Fruit fly (Drosophila melanogaster) whole organism, embryonic: ENCODE measurements around the gene CG5515.

ENCODE experiments used
- BtbVII ChIP-seq: fragments of 200-800 bp; sonication (Bioruptor generic); optimal IDR thresholded peaks from 3 replicates; lab custom pipeline; 2017; ENCODE audit warnings: missing biosample characterization, mild to moderate bottlenecking, missing genetic modification characterization
- CG10267 ChIP-seq: fragments of 200-800 bp; sonication (Bioruptor generic); optimal IDR thresholded peaks from 2 replicates; lab custom pipeline; 2018; ENCODE audit warnings: missing biosample characterization, mild to moderate bottlenecking, missing genetic modification characterization, moderate library complexity
- CG10565 ChIP-seq: fragments of 200-800 bp; sonication (Bioruptor generic); optimal IDR thresholded peaks from 3 replicates; lab custom pipeline; 2016; ENCODE audit warnings: missing biosample characterization, mild to moderate bottlenecking, missing genetic modification characterization
- CG11398 ChIP-seq: fragments of 200-800 bp; sonication (Bioruptor generic); optimal IDR thresholded peaks from 2 replicates; lab custom pipeline; 2016; ENCODE audit warnings: missing biosample characterization, missing genetic modification characterization
- CG11695 ChIP-seq: fragments of 200-800 bp; sonication (Bioruptor generic); IDR thresholded peaks from 3 replicates; pipeline ENCODE4 v1.3.6; 2022; ENCODE audit warnings: missing biosample characterization, missing genetic modification characterization
- CG13296 ChIP-seq: fragments of 200-800 bp; sonication (Bioruptor generic); optimal IDR thresholded peaks from 3 replicates; lab custom pipeline; 2018; ENCODE audit warnings: missing biosample characterization, mild to moderate bottlenecking, missing genetic modification characterization
- CG13894 ChIP-seq: fragments of 200-800 bp; sonication (Bioruptor generic); optimal IDR thresholded peaks from 3 replicates; lab custom pipeline; 2018; ENCODE audit warnings: missing biosample characterization, mild to moderate bottlenecking, missing genetic modification characterization, moderate library complexity
- CG14965 ChIP-seq: fragments of 200-800 bp; sonication (Bioruptor generic); optimal IDR thresholded peaks from 2 replicates; lab custom pipeline; 2016; ENCODE audit warnings: missing biosample characterization, missing genetic modification characterization, borderline replicate concordance
- CG15073 ChIP-seq: fragments of 200-800 bp; sonication (Bioruptor generic); optimal IDR thresholded peaks from 2 replicates; lab custom pipeline; 2016; ENCODE audit warnings: missing biosample characterization, missing genetic modification characterization
- CG1529 ChIP-seq: fragments of 200-800 bp; sonication (Bioruptor generic); optimal IDR thresholded peaks from 3 replicates; lab custom pipeline; 2018; ENCODE audit warnings: missing biosample characterization, missing genetic modification characterization
- CG1603 ChIP-seq: fragments of 200-800 bp; sonication (Bioruptor generic); optimal IDR thresholded peaks from 2 replicates; lab custom pipeline; 2019; ENCODE audit warnings: missing biosample characterization, mild to moderate bottlenecking, missing genetic modification characterization, moderate library complexity
- CG18262 ChIP-seq: fragments of 200-800 bp; optimal IDR thresholded peaks from 3 replicates; lab custom pipeline; 2019; ENCODE audit warnings: missing biosample characterization, mild to moderate bottlenecking, missing genetic modification characterization, moderate library complexity
- CG18599 ChIP-seq: fragments of 200-800 bp; sonication (Bioruptor generic); optimal IDR thresholded peaks from 3 replicates; lab custom pipeline; 2017; ENCODE audit warnings: missing biosample characterization, missing genetic modification characterization, mild to moderate bottlenecking, moderate library complexity, missing genetic modification reagents
- CG31365 ChIP-seq: fragments of 200-800 bp; sonication (Bioruptor generic); optimal IDR thresholded peaks from 2 replicates; lab custom pipeline; 2018; ENCODE audit warnings: missing biosample characterization, mild to moderate bottlenecking, missing genetic modification characterization
- CG31441 ChIP-seq: fragments of 200-800 bp; sonication (Bioruptor generic); IDR thresholded peaks from 2 replicates; pipeline ENCODE4 v1.3.6; 2022; ENCODE audit warnings: missing biosample characterization, missing genetic modification characterization
- CG32532 ChIP-seq: fragments of 200-800 bp; sonication (Bioruptor generic); IDR thresholded peaks from 2 replicates; pipeline ENCODE4 v1.3.6; 2022; ENCODE audit warnings: missing biosample characterization, missing genetic modification characterization
- CG32772 ChIP-seq: fragments of 200-800 bp; sonication (Bioruptor generic); IDR thresholded peaks from 2 replicates; pipeline ENCODE4 v1.3.6; 2022; ENCODE audit warnings: missing biosample characterization, missing genetic modification characterization
- CG3407 ChIP-seq: fragments of 200-800 bp; sonication (Bioruptor generic); optimal IDR thresholded peaks from 2 replicates; lab custom pipeline; 2018; ENCODE audit warnings: missing biosample characterization, mild to moderate bottlenecking, missing genetic modification characterization
- CG42726 ChIP-seq: fragments of 200-800 bp; sonication (Bioruptor generic); IDR thresholded peaks from 2 replicates; pipeline ENCODE4 v1.3.6; 2022; ENCODE audit warnings: missing biosample characterization, missing genetic modification characterization; ENCODE audit not compliant: partially characterized antibody
- CG6654 ChIP-seq: fragments of 200-800 bp; sonication (Bioruptor generic); optimal IDR thresholded peaks from 2 replicates; lab custom pipeline; 2017; ENCODE audit warnings: missing biosample characterization, mild to moderate bottlenecking, missing genetic modification characterization
- CG8924 ChIP-seq: fragments of 200-800 bp; optimal IDR thresholded peaks from 3 replicates; lab custom pipeline; 2019; ENCODE audit warnings: missing biosample characterization, mild to moderate bottlenecking, missing genetic modification characterization, moderate library complexity
- CkIIα-i1 ChIP-seq: fragments of 200-800 bp; sonication (Bioruptor generic); IDR thresholded peaks from 2 replicates; pipeline ENCODE4 v1.3.6; 2022; ENCODE audit warnings: missing biosample characterization, missing genetic modification characterization
- CoRest ChIP-seq: fragments of 200-800 bp; sonication (Bioruptor generic); optimal IDR thresholded peaks from 3 replicates; lab custom pipeline; 2018; ENCODE audit warnings: missing biosample characterization, mild to moderate bottlenecking, missing genetic modification characterization, moderate library complexity
- Fer2 ChIP-seq: fragments of 200-800 bp; sonication (Bioruptor generic); optimal IDR thresholded peaks from 2 replicates; lab custom pipeline; 2018; ENCODE audit warnings: missing biosample characterization, mild to moderate bottlenecking, missing genetic modification characterization, moderate library complexity
- Hsf ChIP-seq: fragments of 200-800 bp; sonication (Bioruptor generic); optimal IDR thresholded peaks from 3 replicates; lab custom pipeline; 2016; ENCODE audit warnings: missing biosample characterization, missing genetic modification characterization
- Mrtf ChIP-seq: fragments of 200-800 bp; sonication (Bioruptor generic); IDR thresholded peaks from 3 replicates; pipeline ENCODE4 v1.3.6; 2022; ENCODE audit warnings: missing biosample characterization, missing genetic modification characterization
- NC2α ChIP-seq: fragments of 200-800 bp; sonication (Bioruptor generic); optimal IDR thresholded peaks from 2 replicates; lab custom pipeline; 2016; ENCODE audit warnings: missing biosample characterization, missing genetic modification characterization
- PHDP ChIP-seq: fragments of 200-800 bp; sonication (Bioruptor generic); optimal IDR thresholded peaks from 3 replicates; lab custom pipeline; 2018; ENCODE audit warnings: missing biosample characterization, mild to moderate bottlenecking, missing genetic modification characterization, moderate library complexity
- ab ChIP-seq: fragments of 200-800 bp; sonication (Bioruptor generic); optimal IDR thresholded peaks from 2 replicates; lab custom pipeline; 2016; ENCODE audit warnings: missing biosample characterization, missing genetic modification characterization
- abd-A ChIP-seq: fragments of 200-800 bp; sonication (Bioruptor generic); optimal IDR thresholded peaks from 3 replicates; lab custom pipeline; 2019; ENCODE audit warnings: missing biosample characterization, mild to moderate bottlenecking, missing genetic modification characterization, moderate library complexity
- aop ChIP-seq: fragments of 200-800 bp; sonication (Bioruptor generic); IDR thresholded peaks from 2 replicates; pipeline ENCODE4 v1.3.6; 2022; ENCODE audit warnings: missing biosample characterization, missing genetic modification characterization
- ara ChIP-seq: fragments of 200-800 bp; sonication (Bioruptor generic); IDR thresholded peaks from 2 replicates; pipeline ENCODE4 v1.3.6; 2022; ENCODE audit warnings: missing biosample characterization, missing genetic modification characterization
- chif ChIP-seq, 2 experiments: fragments of 200-800 bp; sonication (Bioruptor generic); optimal IDR thresholded peaks; 3 replicates each; lab custom pipeline; 2016; ENCODE audit warnings: missing biosample characterization in 2 of 2, missing genetic modification characterization in 2 of 2
- crc ChIP-seq: fragments of 200-800 bp; sonication (Bioruptor generic); optimal IDR thresholded peaks from 2 replicates; lab custom pipeline; 2016; ENCODE audit warnings: missing biosample characterization, missing genetic modification characterization
- danr ChIP-seq: fragments of 200-800 bp; sonication (Bioruptor generic); IDR thresholded peaks from 2 replicates; pipeline ENCODE4 v1.3.6; 2022; ENCODE audit warnings: missing biosample characterization, missing genetic modification characterization
- dati ChIP-seq: fragments of 200-800 bp; sonication (Bioruptor generic); IDR thresholded peaks from 2 replicates; pipeline ENCODE4 v1.3.6; 2022; ENCODE audit warnings: missing biosample characterization, missing genetic modification characterization
- dimm ChIP-seq: fragments of 200-800 bp; sonication (Bioruptor generic); IDR thresholded peaks from 2 replicates; pipeline ENCODE4 v1.3.6; 2022; ENCODE audit warnings: missing biosample characterization, missing genetic modification characterization
- ftz-f1 ChIP-seq: fragments of 200-800 bp; sonication (Bioruptor generic); optimal IDR thresholded peaks from 2 replicates; lab custom pipeline; 2016; ENCODE audit warnings: missing biosample characterization, missing genetic modification characterization
- ind ChIP-seq: fragments of 200-800 bp; sonication (Bioruptor generic); optimal IDR thresholded peaks from 3 replicates; lab custom pipeline; 2016; ENCODE audit warnings: missing biosample characterization, missing genetic modification characterization
- mam ChIP-seq: fragments of 200-800 bp; sonication (Bioruptor generic); optimal IDR thresholded peaks from 3 replicates; lab custom pipeline; 2016; ENCODE audit warnings: missing biosample characterization, missing genetic modification characterization
- org-1 ChIP-seq: fragments of 200-800 bp; sonication (Bioruptor generic); optimal IDR thresholded peaks from 2 replicates; lab custom pipeline; 2017; ENCODE audit warnings: missing biosample characterization, missing genetic modification characterization
- pan ChIP-seq, 4 experiments: fragments of >200 bp in 3 of 4; fragments of 200-800 bp in 1 of 4; sonication (Bioruptor generic) in 1 of 4; optimal IDR thresholded peaks in 3 of 4; IDR thresholded peaks in 1 of 4; 2 replicates each; pipeline versions ENCODE4 v1.3.6 to Lab custom; 2017 to 2022; ENCODE audit warnings: missing biosample characterization in 2 of 4, missing genetic modification characterization in 2 of 4, mixed read lengths in 1 of 4
- pfk ChIP-seq: fragments of 200-800 bp; sonication (Bioruptor generic); optimal IDR thresholded peaks from 2 replicates; lab custom pipeline; 2018; ENCODE audit warnings: missing biosample characterization, mild to moderate bottlenecking, missing genetic modification characterization, moderate library complexity
- seq ChIP-seq: fragments of 200-800 bp; sonication (Bioruptor generic); IDR thresholded peaks from 2 replicates; pipeline ENCODE4 v1.3.6; 2022; ENCODE audit warnings: missing biosample characterization, missing genetic modification characterization
- stwl ChIP-seq: fragments of 200-800 bp; sonication (Bioruptor generic); optimal IDR thresholded peaks from 3 replicates; lab custom pipeline; 2018; ENCODE audit warnings: missing biosample characterization, mild to moderate bottlenecking, missing genetic modification characterization, moderate library complexity
- tna ChIP-seq: fragments of 200-800 bp; sonication (Bioruptor generic); IDR thresholded peaks from 2 replicates; pipeline ENCODE4 v1.3.6; 2022; ENCODE audit warnings: missing biosample characterization, missing genetic modification characterization; ENCODE audit not compliant: partially characterized antibody
- usp ChIP-seq: fragments of >200 bp; optimal IDR thresholded peaks from 2 replicates; lab custom pipeline; 2017; ENCODE audit warnings: missing biosample characterization, missing genetic modification characterization

CG5515 gene

dm6 chr3R:24213644-24214043 lies 24.9 kb upstream of the CG5515 start (continued):
- TF ChIP-seq crc (GFP tag; lab: Kevin White, UChicago) (no peak), CG32532 (0 out of 2 replicates have a peak, but pooled peaks have one; percentile 12), CkIIα-i1 (GFP tag; lab: Robert Waterston, UW) (no peak), CG42726 (GFP tag; lab: Robert Waterston, UW) (no peak), CG11695 (no peak), danr (no peak), CG1529 (no peak), CG15073 (no peak), mam (GFP tag; lab: Kevin White, UChicago) (no peak), tna (GFP tag; lab: Robert Waterston, UW) (no peak), pan (optimal IDR thresholded peaks at IDR 0.05; lab: Kevin White, UChicago) (no peak), pan (GFP tag; optimal IDR thresholded peaks at IDR 0.05 in 1 of 2, IDR thresholded peaks at IDR 0.05 in 1 of 2) (peak in 1 of 2 experiments; percentile 26)

- TF ChIP-seq CG18262 (tag; lab: Kevin White, UChicago) (peak; percentile 70), CG13296 (GFP tag; lab: Kevin White, UChicago) (peak; percentile 15), usp (GFP tag; lab: Kevin White, UChicago) (no peak), CG31441 (GFP tag; lab: Robert Waterston, UW) (peak; percentile 50; the same call in 1 of the 2 replicates), CG8924 (peak; percentile 48), CG13894 (tag; lab: Kevin White, UChicago) (no peak), ara (GFP tag; lab: Robert Waterston, UW) (0 out of 2 replicates have a peak, but pooled peaks have one; percentile 34), CG1603 (tag; lab: Kevin White, UChicago) (peak; percentile 77), CG32772 (GFP tag; lab: Robert Waterston, UW) (peak; percentile 49; the same call in 1 of the 2 replicates), CoRest (tag; lab: Kevin White, UChicago) (peak; percentile 60), chif (GFP tag; optimal IDR thresholded peaks at IDR 0.05; lab: Kevin White, UChicago) (peak; percentile 12 to 39), PHDP (tag; lab: Kevin White, UChicago) (peak; percentile 40), org-1 (GFP tag; lab: Kevin White, UChicago) (peak; percentile 5), pfk (no peak), CG11398 (GFP tag; lab: Kevin White, UChicago) (no peak), aop (no peak), ftz-f1 (GFP tag; lab: Kevin White, UChicago) (no peak), CG6654 (no peak), dimm (GFP tag; lab: Robert Waterston, UW) (no peak), CG10565 (GFP tag; lab: Kevin White, UChicago) (no peak), CG42726 (GFP tag; lab: Robert Waterston, UW) (no peak), abd-A (tag; lab: Kevin White, UChicago) (no peak), ind (peak; percentile 15), Hsf (GFP tag; lab: Kevin White, UChicago) (peak; percentile 49), CG10267 (tag; lab: Kevin White, UChicago) (peak; percentile 41), NC2α (no peak), BtbVII (no peak), Mrtf (peak; percentile 55; the same call in 2 of the 3 replicates), dati (GFP tag; lab: Robert Waterston, UW) (peak; percentile 58; the same call in 1 of the 2 replicates), ab (GFP tag; lab: Kevin White, UChicago) (no peak), Fer2 (tag; lab: Kevin White, UChicago) (no peak), CG31365 (tag; lab: Kevin White, UChicago) (no peak), CG14965 (GFP tag; lab: Kevin White, UChicago) (no peak), seq (GFP tag; lab: Robert Waterston, UW) (no peak), CG11695 (peak; percentile 43; the same call in 1 of the 3 replicates), CG18599 (GFP tag; lab: Kevin White, UChicago) (peak; percentile 16), stwl (tag; lab: Kevin White, UChicago) (no peak), CG3407 (GFP tag; lab: Kevin White, UChicago) (peak; percentile 27)
Measured at dm6 chr3R:24206341-24207114, 17.8 kb upstream of the CG5515 start.
